Worm (Caenorhabditis elegans): ENCODE data around the gene srb-11.

ce11 chrIII:6492807-6493206 lies at the start of gene srb-11:
- TF ChIP-seq ceh-82 (tag; optimal IDR thresholded peaks at IDR 0.05) = no peak
- TF ChIP-seq ceh-9 (tag; optimal IDR thresholded peaks at IDR 0.05) = no peak
- no peak for TF ChIP-seq snpc-4 (tag; optimal IDR thresholded peaks at IDR 0.05)
- no peak for TF ChIP-seq lin-39 (tag; optimal IDR thresholded peaks at IDR 0.05)
- TF ChIP-seq zag-1 (tag; optimal IDR thresholded peaks at IDR 0.05) = no peak
- no peak for TF ChIP-seq lin-15B (tag; optimal IDR thresholded peaks at IDR 0.05)

Measured in whole organism, L3 larva.